Fruit fly (Drosophila melanogaster) whole organism, embryonic: ENCODE data around the gene ec.

Source experiments
- Abd-B ChIP-seq: fragments of 200-800 bp; sonication (Bioruptor generic); optimal IDR thresholded peaks from 2 replicates; lab custom pipeline; 2018; ENCODE audit warnings: missing biosample characterization, mild to moderate bottlenecking, missing genetic modification characterization, moderate library complexity
- Asciz ChIP-seq: fragments of 200-800 bp; sonication (Bioruptor generic); optimal IDR thresholded peaks from 2 replicates; lab custom pipeline; 2017; ENCODE audit warnings: missing biosample characterization, mild to moderate bottlenecking, missing genetic modification characterization, missing genetic modification reagents
- Atf-2 ChIP-seq: fragments of 200-800 bp; sonication (Bioruptor generic); optimal IDR thresholded peaks from 2 replicates; lab custom pipeline; 2016; ENCODE audit warnings: missing biosample characterization, missing genetic modification characterization
- Atf6 ChIP-seq: fragments of 200-800 bp; sonication (Bioruptor generic); IDR thresholded peaks from 2 replicates; pipeline ENCODE4 v1.3.6; 2022; ENCODE audit warnings: missing biosample characterization, missing genetic modification characterization
- CG10274 ChIP-seq: fragments of 200-800 bp; sonication (Bioruptor generic); optimal IDR thresholded peaks from 3 replicates; lab custom pipeline; 2017; ENCODE audit warnings: missing biosample characterization, mild to moderate bottlenecking, missing genetic modification characterization
- CG10462 ChIP-seq: fragments of 200-800 bp; sonication (Bioruptor generic); optimal IDR thresholded peaks from 2 replicates; lab custom pipeline; 2016; ENCODE audit warnings: missing biosample characterization, missing genetic modification characterization
- CG11247 ChIP-seq: fragments of 200-800 bp; sonication (Bioruptor generic); IDR thresholded peaks from 2 replicates; pipeline ENCODE4 v1.3.6; 2022; ENCODE audit warnings: missing biosample characterization, missing genetic modification characterization
- CG11695 ChIP-seq: fragments of 200-800 bp; sonication (Bioruptor generic); IDR thresholded peaks from 3 replicates; pipeline ENCODE4 v1.3.6; 2022; ENCODE audit warnings: missing biosample characterization, missing genetic modification characterization
- CG14860 ChIP-seq: fragments of 200-800 bp; sonication (Bioruptor generic); IDR thresholded peaks from 3 replicates; pipeline ENCODE4 v1.3.6; 2022; ENCODE audit warnings: missing biosample characterization, missing genetic modification characterization; ENCODE audit not compliant: partially characterized antibody
- CG15011 ChIP-seq: fragments of 200-800 bp; sonication (Bioruptor generic); optimal IDR thresholded peaks from 3 replicates; lab custom pipeline; 2018; ENCODE audit warnings: missing biosample characterization, mild to moderate bottlenecking, missing genetic modification characterization
- CG1529 ChIP-seq: fragments of 200-800 bp; sonication (Bioruptor generic); optimal IDR thresholded peaks from 3 replicates; lab custom pipeline; 2018; ENCODE audit warnings: missing biosample characterization, missing genetic modification characterization
- CG15479 ChIP-seq: fragments of 200-800 bp; sonication (Bioruptor generic); optimal IDR thresholded peaks from 3 replicates; lab custom pipeline; 2019; ENCODE audit warnings: missing biosample characterization, mild to moderate bottlenecking, missing genetic modification characterization, moderate library complexity
- CG17912 ChIP-seq: fragments of 200-800 bp; sonication (Bioruptor generic); optimal IDR thresholded peaks from 2 replicates; lab custom pipeline; 2018; ENCODE audit warnings: missing biosample characterization, mild to moderate bottlenecking, missing genetic modification characterization
- CG31365 ChIP-seq: fragments of 200-800 bp; sonication (Bioruptor generic); optimal IDR thresholded peaks from 2 replicates; lab custom pipeline; 2018; ENCODE audit warnings: missing biosample characterization, mild to moderate bottlenecking, missing genetic modification characterization
- CG31388 ChIP-seq: fragments of 200-800 bp; sonication (Bioruptor generic); optimal IDR thresholded peaks from 2 replicates; lab custom pipeline; 2016; ENCODE audit warnings: missing biosample characterization, missing genetic modification characterization
- CG33213 ChIP-seq: fragments of 200-800 bp; sonication (Bioruptor generic); optimal IDR thresholded peaks from 3 replicates; lab custom pipeline; 2016; ENCODE audit warnings: missing biosample characterization, missing genetic modification characterization
- CG6813 ChIP-seq: fragments of 200-800 bp; sonication (Bioruptor generic); optimal IDR thresholded peaks from 2 replicates; lab custom pipeline; 2017; ENCODE audit warnings: missing biosample characterization, missing genetic modification characterization, mild to moderate bottlenecking, moderate library complexity, missing genetic modification reagents
- CG6854 ChIP-seq: fragments of 200-800 bp; sonication (Bioruptor generic); optimal IDR thresholded peaks from 3 replicates; lab custom pipeline; 2017; ENCODE audit warnings: missing biosample characterization, mild to moderate bottlenecking, missing genetic modification characterization
- CG7271 ChIP-seq: fragments of 200-800 bp; sonication (Bioruptor generic); optimal IDR thresholded peaks from 2 replicates; lab custom pipeline; 2018; ENCODE audit warnings: missing biosample characterization, mild to moderate bottlenecking, missing genetic modification characterization, moderate library complexity
- CG7745 ChIP-seq: fragments of 200-800 bp; sonication (Bioruptor generic); optimal IDR thresholded peaks from 2 replicates; lab custom pipeline; 2018; ENCODE audit warnings: missing biosample characterization, mild to moderate bottlenecking, missing genetic modification characterization, moderate library complexity
- CG8290 ChIP-seq, 3 experiments: fragments of 200-800 bp; sonication (Bioruptor generic); optimal IDR thresholded peaks; 2 replicates each; lab custom pipeline; 2016 to 2019; ENCODE audit warnings: missing biosample characterization in 3 of 3, missing genetic modification characterization in 3 of 3, mild to moderate bottlenecking in 2 of 3, moderate library complexity in 1 of 3
- CG9609 ChIP-seq: fragments of 200-800 bp; sonication (Bioruptor generic); optimal IDR thresholded peaks from 3 replicates; lab custom pipeline; 2016; ENCODE audit warnings: missing biosample characterization, missing genetic modification characterization
- Dad ChIP-seq: fragments of 200-800 bp; sonication (Bioruptor generic); optimal IDR thresholded peaks from 3 replicates; lab custom pipeline; 2016; ENCODE audit warnings: missing biosample characterization, missing genetic modification characterization
- Deaf1 ChIP-seq: fragments of 200-800 bp; optimal IDR thresholded peaks from 3 replicates; lab custom pipeline; 2019; ENCODE audit warnings: missing biosample characterization, mild to moderate bottlenecking, missing genetic modification characterization, moderate library complexity
- Ets97D ChIP-seq: fragments of 200-800 bp; sonication (Bioruptor generic); optimal IDR thresholded peaks from 3 replicates; lab custom pipeline; 2016; ENCODE audit warnings: missing biosample characterization, missing genetic modification characterization
- Hmr ChIP-seq: fragments of 200-800 bp; sonication (Bioruptor generic); optimal IDR thresholded peaks from 3 replicates; lab custom pipeline; 2017; ENCODE audit warnings: mild to moderate bottlenecking, missing biosample characterization, missing genetic modification reagents, missing genetic modification characterization
- MTF-1 ChIP-seq: fragments of 200-800 bp; sonication (Bioruptor generic); optimal IDR thresholded peaks from 2 replicates; lab custom pipeline; 2018; ENCODE audit warnings: missing biosample characterization, mild to moderate bottlenecking, missing genetic modification characterization, borderline replicate concordance
- Mad ChIP-seq: fragments of 200-800 bp; sonication (Bioruptor generic); optimal IDR thresholded peaks from 2 replicates; lab custom pipeline; 2016; ENCODE audit warnings: missing biosample characterization, missing genetic modification characterization
- Meics ChIP-seq: fragments of 200-800 bp; sonication (Bioruptor generic); optimal IDR thresholded peaks from 2 replicates; lab custom pipeline; 2017; ENCODE audit warnings: missing biosample characterization, mild to moderate bottlenecking, missing genetic modification characterization
- Sox102F ChIP-seq: fragments of 200-800 bp; sonication (Bioruptor generic); optimal IDR thresholded peaks from 2 replicates; lab custom pipeline; 2018; ENCODE audit warnings: missing biosample characterization, mild to moderate bottlenecking, missing genetic modification characterization, moderate library complexity
- Sry-δ ChIP-seq: fragments of 200-800 bp; sonication (Bioruptor generic); optimal IDR thresholded peaks from 2 replicates; lab custom pipeline; 2016; ENCODE audit warnings: missing biosample characterization, missing genetic modification characterization
- Vsx1 ChIP-seq: fragments of 200-800 bp; sonication (Bioruptor generic); optimal IDR thresholded peaks from 2 replicates; lab custom pipeline; 2017; ENCODE audit warnings: missing biosample characterization, mild to moderate bottlenecking, missing genetic modification characterization, missing genetic modification reagents
- ab ChIP-seq: fragments of 200-800 bp; sonication (Bioruptor generic); optimal IDR thresholded peaks from 2 replicates; lab custom pipeline; 2016; ENCODE audit warnings: missing biosample characterization, missing genetic modification characterization
- ac ChIP-seq: fragments of 200-800 bp; sonication (Bioruptor generic); optimal IDR thresholded peaks from 3 replicates; lab custom pipeline; 2017; ENCODE audit warnings: missing biosample characterization, mild to moderate bottlenecking, missing genetic modification characterization
- al ChIP-seq: fragments of 200-800 bp; sonication (Bioruptor generic); IDR thresholded peaks from 2 replicates; pipeline ENCODE4 v1.3.6; 2022; ENCODE audit warnings: missing biosample characterization, missing genetic modification characterization
- br ChIP-seq: fragments of >200 bp; optimal IDR thresholded peaks from 2 replicates; lab custom pipeline; 2017
- crol ChIP-seq: fragments of 200-800 bp; sonication (Bioruptor generic); IDR thresholded peaks from 2 replicates; pipeline ENCODE4 v1.3.6; 2022; ENCODE audit warnings: missing biosample characterization, missing genetic modification characterization
- dati ChIP-seq: fragments of 200-800 bp; sonication (Bioruptor generic); IDR thresholded peaks from 2 replicates; pipeline ENCODE4 v1.3.6; 2022; ENCODE audit warnings: missing biosample characterization, missing genetic modification characterization
- ems ChIP-seq: fragments of 200-800 bp; sonication (Bioruptor generic); optimal IDR thresholded peaks from 3 replicates; lab custom pipeline; 2016; ENCODE audit warnings: missing biosample characterization, missing genetic modification characterization
- ham ChIP-seq: fragments of 200-800 bp; sonication (Bioruptor generic); IDR thresholded peaks from 2 replicates; pipeline ENCODE4 v1.3.6; 2022; ENCODE audit warnings: missing biosample characterization, missing genetic modification characterization
- hb ChIP-seq: fragments of 200-800 bp; sonication (Bioruptor generic); IDR thresholded peaks from 3 replicates; pipeline ENCODE4 v1.3.6; 2022; ENCODE audit warnings: missing biosample characterization, missing genetic modification characterization; ENCODE audit not compliant: partially characterized antibody
- insv ChIP-seq, 2 experiments: fragments of 200-800 bp; sonication (Bioruptor generic); optimal IDR thresholded peaks; 3 replicates each; lab custom pipeline; 2016 to 2018; ENCODE audit warnings: missing biosample characterization in 2 of 2, missing genetic modification characterization in 2 of 2
- peb ChIP-seq: fragments of 200-800 bp; sonication (Bioruptor generic); IDR thresholded peaks from 2 replicates; pipeline ENCODE4 v1.3.6; 2022; ENCODE audit warnings: missing biosample characterization, missing genetic modification characterization
- sc ChIP-seq, 3 experiments: fragments of >200 bp in 2 of 3; fragments of 200-800 bp in 1 of 3; sonication (Bioruptor generic) in 1 of 3; optimal IDR thresholded peaks; 2 replicates in 2 of 3; 3 replicates in 1 of 3; lab custom pipeline; 2017; ENCODE audit warnings: mild to moderate bottlenecking in 1 of 3, missing biosample characterization in 1 of 3, missing genetic modification characterization in 1 of 3, missing genetic modification reagents in 1 of 3
- schlank ChIP-seq: fragments of 200-800 bp; sonication (Bioruptor generic); optimal IDR thresholded peaks from 2 replicates; lab custom pipeline; 2018; ENCODE audit warnings: missing biosample characterization, mild to moderate bottlenecking, missing genetic modification characterization
- scrt ChIP-seq: fragments of 200-800 bp; sonication (Bioruptor generic); optimal IDR thresholded peaks from 2 replicates; lab custom pipeline; 2018; ENCODE audit warnings: missing biosample characterization, mild to moderate bottlenecking, missing genetic modification characterization, moderate library complexity
- tin ChIP-seq: fragments of 200-800 bp; sonication (Bioruptor generic); optimal IDR thresholded peaks from 3 replicates; lab custom pipeline; 2016; ENCODE audit warnings: missing biosample characterization, missing genetic modification characterization

ec gene

DNA sequence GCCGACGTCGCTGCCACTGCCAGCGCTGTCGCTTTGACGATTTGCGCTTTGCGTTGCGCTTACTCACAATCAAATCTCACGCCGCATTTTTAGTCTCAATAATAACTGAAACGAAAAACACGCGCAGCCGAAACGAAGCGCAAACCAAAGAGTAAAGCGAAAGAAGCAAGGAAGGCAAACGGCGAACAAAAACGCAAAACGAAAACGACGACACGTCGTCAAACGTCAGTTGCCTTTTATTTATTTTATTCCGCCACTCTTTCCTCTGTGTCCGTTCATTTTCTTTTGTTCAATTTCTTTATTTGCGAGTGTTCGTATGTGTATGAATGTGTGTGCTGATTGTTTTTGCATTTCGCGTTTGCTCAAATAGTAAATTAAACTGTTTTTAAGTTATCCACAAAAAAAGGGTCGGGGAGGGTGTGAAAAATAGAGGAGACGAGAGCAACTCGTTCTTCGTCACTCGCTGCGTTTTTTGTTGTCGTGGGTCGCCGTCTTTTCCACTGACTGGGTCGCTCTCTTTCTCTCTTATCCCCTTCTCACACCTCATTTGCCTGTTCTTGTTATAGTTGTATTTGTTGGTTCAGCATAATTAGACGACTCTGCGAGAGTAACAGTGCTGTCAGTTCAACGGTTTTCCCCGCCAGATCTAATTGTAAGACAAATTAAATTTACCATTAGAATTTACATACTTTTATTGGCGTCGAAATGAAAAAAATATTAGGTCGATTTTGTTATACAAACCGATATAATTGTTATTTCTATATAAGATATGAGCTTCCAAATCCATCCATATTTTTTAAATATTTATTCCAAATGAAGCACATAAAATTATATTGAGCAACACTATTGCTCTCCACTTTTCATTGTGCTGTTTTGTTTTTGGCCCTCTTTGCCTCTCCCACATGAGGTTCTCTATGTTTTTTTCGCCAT lies 38.4 kb upstream of the ec start:
- TF ChIP-seq Sox102F (GFP tag; lab: Kevin White, UChicago) (peak; percentile 66), MTF-1 (GFP tag; lab: Kevin White, UChicago) (no peak), CG10462 (GFP tag; lab: Kevin White, UChicago) (peak; percentile 5), sc (optimal IDR thresholded peaks at IDR 0.05; lab: Kevin White, UChicago) (no peak), sc (GFP tag; optimal IDR thresholded peaks at IDR 0.05; lab: Kevin White, UChicago) (peak; percentile 29), Abd-B (GFP tag; lab: Kevin White, UChicago) (peak; percentile 46), Deaf1 (tag; lab: Kevin White, UChicago) (peak; percentile 60), crol (peak; percentile 69), ab (GFP tag; lab: Kevin White, UChicago) (no peak), Asciz (GFP tag; lab: Kevin White, UChicago) (peak; percentile 25), CG10274 (peak; percentile 55), ac (GFP tag; lab: Kevin White, UChicago) (no peak), Mad (GFP tag; lab: Kevin White, UChicago) (no peak), CG6854 (GFP tag; lab: Kevin White, UChicago) (peak; percentile 65), CG6813 (GFP tag; lab: Kevin White, UChicago) (peak; percentile 75), CG15479 (GFP tag; lab: Kevin White, UChicago) (peak; percentile 13), Dad (GFP tag; lab: Kevin White, UChicago) (peak; percentile 36), CG11695 (GFP tag; lab: Robert Waterston, UW) (peak; percentile 78), peb (GFP tag; lab: Robert Waterston, UW) (0 out of 2 replicates have a peak, but pooled peaks have one; percentile 34), Atf-2 (no peak), Meics (GFP tag; lab: Kevin White, UChicago) (peak; percentile 87), al (GFP tag; lab: Robert Waterston, UW) (peak; percentile 72), hb (GFP tag; lab: Robert Waterston, UW) (no peak), tin (GFP tag; lab: Kevin White, UChicago) (peak; percentile 35), ems (peak; percentile 52), ham (GFP tag; lab: Robert Waterston, UW) (no peak), CG8290 (GFP tag; optimal IDR thresholded peaks at IDR 0.05; lab: Kevin White, UChicago) (peak; percentile 38), CG8290 (tag; optimal IDR thresholded peaks at IDR 0.05; lab: Kevin White, UChicago) (peak in 1 of 2 experiments; percentile 50), Atf6 (GFP tag; lab: Robert Waterston, UW) (peak; percentile 87), schlank (tag; lab: Kevin White, UChicago) (peak; percentile 65), CG31365 (tag; lab: Kevin White, UChicago) (no peak), CG11247 (peak; percentile 66), CG15011 (peak; percentile 67), Vsx1 (peak; percentile 50), CG31388 (GFP tag; lab: Kevin White, UChicago) (no peak), CG9609 (GFP tag; lab: Kevin White, UChicago) (no peak), CG1529 (GFP tag; lab: Kevin White, UChicago) (peak; percentile 24), br (lab: Kevin White, UChicago) (no peak), dati (no peak), CG33213 (GFP tag; lab: Kevin White, UChicago) (peak; percentile 8), CG17912 (GFP tag; lab: Kevin White, UChicago) (no peak), Hmr (peak; percentile 87), CG7271 (tag; lab: Kevin White, UChicago) (peak; percentile 11), CG7745 (tag; lab: Kevin White, UChicago) (peak; percentile 53), scrt (GFP tag; lab: Kevin White, UChicago) (peak; percentile 76), CG14860 (GFP tag; lab: Robert Waterston, UW) (no peak), Sry-δ (GFP tag; lab: Kevin White, UChicago) (peak; percentile 3), insv (GFP tag; optimal IDR thresholded peaks at IDR 0.05; lab: Kevin White, UChicago) (peak in 1 of 2 experiments; percentile 23), Ets97D (GFP tag; lab: Kevin White, UChicago) (no peak)
